Fruit fly (Drosophila melanogaster) whole organism: Measurements from ENCODE around the gene Atg12.

ENCODE experiments used
- EcR ChIP-seq, 2 experiments: fragments of >200 bp; optimal IDR thresholded peaks; 2 replicates each; lab custom pipeline; 2017; ENCODE audit warnings: missing biosample characterization in 2 of 2, missing genetic modification characterization in 2 of 2, missing genetic modification reagents in 2 of 2
- usp ChIP-seq: fragments of >200 bp; optimal IDR thresholded peaks from 2 replicates; lab custom pipeline; 2017; ENCODE audit warnings: missing biosample characterization, missing genetic modification characterization, mixed read lengths

dm6 chr3L:12114188-12114587 is 22.6 kb upstream of the Atg12 start:
- no peak for TF ChIP-seq EcR (GFP tag; optimal IDR thresholded peaks at IDR 0.05; lab: Kevin White, UChicago)
- no peak for TF ChIP-seq usp (GFP tag; lab: Kevin White, UChicago)
